Worm (Caenorhabditis elegans) whole organism, L3 larva: ENCODE measurements around the gene twnk-1.

Experiments
- R02D3.7 ChIP-seq: fragments of 150-350 bp; optimal IDR thresholded peaks from 2 replicates; lab custom pipeline; 2014; ENCODE audit warnings: missing biosample characterization, missing genetic modification characterization
- ZK546.5 ChIP-seq: sonication (generic microtip); optimal IDR thresholded peaks from 2 replicates; lab custom pipeline; 2017; ENCODE audit warnings: missing biosample characterization, missing genetic modification characterization
- aly-2 ChIP-seq: fragments of 150-350 bp; optimal IDR thresholded peaks from 2 replicates; lab custom pipeline; 2014; ENCODE audit warnings: missing biosample characterization, missing genetic modification characterization
- ama-1 ChIP-seq: fragments of 150-350 bp; optimal IDR thresholded peaks from 2 replicates; lab custom pipeline; 2018
- ceh-16 ChIP-seq: sonication (generic microtip); optimal IDR thresholded peaks from 2 replicates; lab custom pipeline; 2017; ENCODE audit warnings: missing biosample characterization, missing genetic modification characterization
- ceh-28 ChIP-seq: fragments of 150-350 bp; optimal IDR thresholded peaks from 2 replicates; lab custom pipeline; 2014; ENCODE audit warnings: missing biosample characterization, missing genetic modification reagents, missing genetic modification characterization
- ceh-82 ChIP-seq: fragments of 150-350 bp; optimal IDR thresholded peaks from 2 replicates; lab custom pipeline; 2014; ENCODE audit warnings: missing biosample characterization, missing genetic modification characterization
- ceh-9 ChIP-seq: sonication (generic microtip); optimal IDR thresholded peaks from 2 replicates; lab custom pipeline; 2018; ENCODE audit warnings: missing biosample characterization, missing genetic modification characterization
- daf-12 ChIP-seq: fragments of 150-350 bp; optimal IDR thresholded peaks from 2 replicates; lab custom pipeline; 2014; ENCODE audit warnings: missing biosample characterization, missing genetic modification reagents, missing genetic modification characterization
- egl-27 ChIP-seq: sonication (generic microtip); optimal IDR thresholded peaks from 4 replicates; lab custom pipeline; 2017; ENCODE audit warnings: missing biosample characterization, missing genetic modification reagents, missing genetic modification characterization
- egl-5 ChIP-seq: fragments of 150-350 bp; optimal IDR thresholded peaks from 2 replicates; lab custom pipeline; 2017; ENCODE audit warnings: missing biosample characterization, missing genetic modification reagents, missing genetic modification characterization, inconsistent platforms
- elt-1 ChIP-seq: fragments of 150-350 bp; optimal IDR thresholded peaks from 2 replicates; lab custom pipeline; 2014; ENCODE audit warnings: missing biosample characterization, missing genetic modification characterization
- elt-2 ChIP-seq: sonication (generic microtip); optimal IDR thresholded peaks from 2 replicates; lab custom pipeline; 2016; ENCODE audit warnings: missing genetic modification reagents, mild to moderate bottlenecking, missing genetic modification characterization, missing compliant biosample characterization
- elt-3 ChIP-seq, 3 experiments: fragments of 150-350 bp in 1 of 3; sonication (generic microtip) in 2 of 3; optimal IDR thresholded peaks; 2 replicates in 2 of 3; 4 replicates in 1 of 3; lab custom pipeline; 2014 to 2017; ENCODE audit warnings: missing biosample characterization in 3 of 3, missing genetic modification characterization in 3 of 3
- eor-1 ChIP-seq, 2 experiments: fragments of 150-350 bp; optimal IDR thresholded peaks; 2 replicates each; lab custom pipeline; 2014 to 2018; ENCODE audit warnings: missing biosample characterization in 2 of 2, missing genetic modification characterization in 2 of 2
- fkh-10 ChIP-seq: sonication (generic microtip); optimal IDR thresholded peaks from 2 replicates; lab custom pipeline; 2017; ENCODE audit warnings: missing biosample characterization, missing genetic modification reagents, missing genetic modification characterization
- fkh-2 ChIP-seq: fragments of 150-350 bp; optimal IDR thresholded peaks from 2 replicates; lab custom pipeline; 2014; ENCODE audit warnings: missing biosample characterization, missing genetic modification reagents, missing genetic modification characterization
- hmg-11 ChIP-seq: sonication (generic microtip); optimal IDR thresholded peaks from 2 replicates; lab custom pipeline; 2016; ENCODE audit warnings: missing genetic modification characterization, missing compliant biosample characterization
- jun-1 ChIP-seq: fragments of 150-350 bp; optimal IDR thresholded peaks from 2 replicates; lab custom pipeline; 2014; ENCODE audit warnings: missing biosample characterization, missing genetic modification reagents, missing genetic modification characterization
- lin-15B ChIP-seq: fragments of 150-350 bp; optimal IDR thresholded peaks from 2 replicates; lab custom pipeline; 2014; ENCODE audit warnings: missing biosample characterization, missing genetic modification characterization
- lin-39 ChIP-seq: fragments of 150-350 bp; optimal IDR thresholded peaks from 2 replicates; lab custom pipeline; 2018; ENCODE audit warnings: missing biosample characterization, missing genetic modification reagents, missing genetic modification characterization
- lsy-12 ChIP-seq: sonication (generic microtip); optimal IDR thresholded peaks from 2 replicates; lab custom pipeline; 2016; ENCODE audit warnings: mild to moderate bottlenecking, missing genetic modification characterization, missing compliant biosample characterization
- mdl-1 ChIP-seq: fragments of 150-350 bp; optimal IDR thresholded peaks from 2 replicates; lab custom pipeline; 2014; ENCODE audit warnings: missing biosample characterization, missing genetic modification characterization
- mml-1 ChIP-seq: fragments of 150-350 bp; sonication (generic microtip); optimal IDR thresholded peaks from 3 replicates; lab custom pipeline; 2014; ENCODE audit warnings: missing biosample characterization, missing genetic modification characterization
- nfya-1 ChIP-seq: sonication (generic microtip); optimal IDR thresholded peaks from 2 replicates; lab custom pipeline; 2017; ENCODE audit warnings: missing genetic modification characterization, mild to moderate bottlenecking, missing compliant biosample characterization, antibody characterized with exemption, moderate library complexity; ENCODE audit not compliant: insufficient read depth
- nhr-11 ChIP-seq: fragments of 150-350 bp; optimal IDR thresholded peaks from 2 replicates; lab custom pipeline; 2014; ENCODE audit warnings: missing biosample characterization, missing genetic modification characterization
- nhr-12 ChIP-seq: fragments of 150-350 bp; optimal IDR thresholded peaks from 2 replicates; lab custom pipeline; 2014; ENCODE audit warnings: missing biosample characterization, missing genetic modification characterization
- nhr-23 ChIP-seq: fragments of 150-350 bp; optimal IDR thresholded peaks from 2 replicates; lab custom pipeline; 2014; ENCODE audit warnings: missing biosample characterization, missing genetic modification reagents, missing genetic modification characterization
- nhr-237 ChIP-seq: fragments of 150-350 bp; optimal IDR thresholded peaks from 2 replicates; lab custom pipeline; 2014; ENCODE audit warnings: missing biosample characterization, missing genetic modification characterization
- nhr-25 ChIP-seq: sonication (generic microtip); optimal IDR thresholded peaks from 2 replicates; lab custom pipeline; 2017; ENCODE audit warnings: missing biosample characterization, missing genetic modification characterization
- nhr-28 ChIP-seq: fragments of 150-350 bp; optimal IDR thresholded peaks from 2 replicates; lab custom pipeline; 2014; ENCODE audit warnings: missing biosample characterization, missing genetic modification characterization
- nhr-43 ChIP-seq: sonication (generic microtip); optimal IDR thresholded peaks from 2 replicates; lab custom pipeline; 2016; ENCODE audit warnings: mild to moderate bottlenecking, missing genetic modification characterization, missing compliant biosample characterization; ENCODE audit not compliant: poor library complexity, severe bottlenecking
- nhr-67 ChIP-seq: fragments of 150-350 bp; optimal IDR thresholded peaks from 2 replicates; lab custom pipeline; 2014; ENCODE audit warnings: missing biosample characterization, missing genetic modification characterization
- nhr-76 ChIP-seq: fragments of 150-350 bp; sonication (generic microtip); optimal IDR thresholded peaks from 5 replicates; lab custom pipeline; 2014; ENCODE audit warnings: missing biosample characterization, missing genetic modification characterization
- nhr-77 ChIP-seq: fragments of 150-350 bp; optimal IDR thresholded peaks from 2 replicates; lab custom pipeline; 2014; ENCODE audit warnings: missing biosample characterization, missing genetic modification characterization
- pha-4 ChIP-seq: fragments of 150-350 bp; optimal IDR thresholded peaks from 2 replicates; lab custom pipeline; 2014; ENCODE audit warnings: missing biosample characterization, missing genetic modification reagents, missing genetic modification characterization
- sea-2 ChIP-seq: fragments of 150-350 bp; sonication (generic microtip); optimal IDR thresholded peaks from 4 replicates; lab custom pipeline; 2014; ENCODE audit warnings: missing biosample characterization, missing genetic modification reagents, missing genetic modification characterization
- skn-1 ChIP-seq: fragments of 150-350 bp; optimal IDR thresholded peaks from 2 replicates; lab custom pipeline; 2014; ENCODE audit warnings: missing biosample characterization, missing genetic modification characterization
- tbx-2 ChIP-seq: sonication (generic microtip); optimal IDR thresholded peaks from 2 replicates; lab custom pipeline; 2016; ENCODE audit warnings: mild to moderate bottlenecking, missing genetic modification characterization, missing compliant biosample characterization
- unc-39 ChIP-seq: sonication (generic microtip); optimal IDR thresholded peaks from 4 replicates; lab custom pipeline; 2017; ENCODE audit warnings: missing biosample characterization, missing genetic modification characterization
- unc-62 ChIP-seq: fragments of 150-350 bp; sonication (generic microtip); optimal IDR thresholded peaks from 4 replicates; lab custom pipeline; 2014; ENCODE audit warnings: missing biosample characterization, missing genetic modification reagents, missing genetic modification characterization
- zag-1 ChIP-seq: fragments of 150-350 bp; optimal IDR thresholded peaks from 2 replicates; lab custom pipeline; 2014; ENCODE audit warnings: missing biosample characterization, missing genetic modification characterization
- ztf-11 ChIP-seq: fragments of 150-350 bp; optimal IDR thresholded peaks from 2 replicates; lab custom pipeline; 2014; ENCODE audit warnings: missing biosample characterization, missing genetic modification characterization
- ztf-4 ChIP-seq: fragments of 150-350 bp; optimal IDR thresholded peaks from 2 replicates; lab custom pipeline; 2014; ENCODE audit warnings: missing biosample characterization, missing genetic modification characterization

The twnk-1 gene

ce11 chrX:5794432-5794831, 3.4 kb downstream of the twnk-1 start:
- TF ChIP-seq fkh-10 (GFP tag; lab: Kevin White, UChicago) (no peak), nhr-67 (tag; lab: Kevin White, UChicago) (no peak), unc-39 (tag; lab: Kevin White, UChicago) (no peak), daf-12 (no peak), tbx-2 (tag; lab: Kevin White, UChicago) (no peak), ama-1 (lab: Kevin White, UChicago) (no peak), elt-3 (tag; optimal IDR thresholded peaks at IDR 0.05; lab: Kevin White, UChicago) (no peak), pha-4 (tag; lab: Kevin White, UChicago) (no peak), nfya-1 (tag; lab: Kevin White, UChicago) (no peak), eor-1 (tag; optimal IDR thresholded peaks at IDR 0.05; lab: Kevin White, UChicago) (no peak)

ce11 chrX:5798690-5799089, 7.7 kb downstream of the twnk-1 start, which contains the start of gene F46G11.4:
Gene F46G11.4, minus strand, starts transcription at chrX:5798790.
- no peak for TF ChIP-seq jun-1 (tag; lab: Kevin White, UChicago)
- TF ChIP-seq ceh-9: no peak
- no peak for TF ChIP-seq elt-3 (tag; optimal IDR thresholded peaks at IDR 0.05; lab: Kevin White, UChicago)
- no peak for TF ChIP-seq ama-1 (lab: Kevin White, UChicago)
- no peak for TF ChIP-seq lin-15B
- TF ChIP-seq fkh-2 (tag; lab: Kevin White, UChicago): no peak
- no peak for TF ChIP-seq nhr-76
- no peak for TF ChIP-seq elt-1 (tag; lab: Kevin White, UChicago)
- no peak for TF ChIP-seq nhr-12
- no peak for TF ChIP-seq egl-27
- TF ChIP-seq aly-2: no peak
- TF ChIP-seq mml-1 (tag; lab: Kevin White, UChicago): no peak
- TF ChIP-seq lsy-12: no peak
- no peak for TF ChIP-seq zag-1 (tag; lab: Kevin White, UChicago)
- TF ChIP-seq R02D3.7 (tag; lab: Kevin White, UChicago): no peak
- no peak for TF ChIP-seq nhr-28 (tag; lab: Kevin White, UChicago)

- no peak for TF ChIP-seq ztf-4 (tag; lab: Kevin White, UChicago)
- TF ChIP-seq fkh-10 (GFP tag; lab: Kevin White, UChicago): peak; percentile 89
- TF ChIP-seq mdl-1 (tag; lab: Kevin White, UChicago): no peak
Observed at ce11 chrX:5799229-5799628, 8.2 kb downstream of the twnk-1 start.

ce11 chrX:5801156-5801592, 10.2 kb downstream of the twnk-1 start:
- TF ChIP-seq aly-2: peak; percentile 10
- TF ChIP-seq pha-4 (tag; lab: Kevin White, UChicago): peak; percentile 60
- no peak for TF ChIP-seq daf-12
- no peak for TF ChIP-seq nhr-67 (tag; lab: Kevin White, UChicago)
- TF ChIP-seq ceh-82 (tag; lab: Kevin White, UChicago): peak; percentile 70
- TF ChIP-seq nhr-77: peak; percentile 21
- peak; percentile 85 for TF ChIP-seq ztf-4 (tag; lab: Kevin White, UChicago)
- TF ChIP-seq skn-1 (tag; lab: Kevin White, UChicago): no peak
- TF ChIP-seq elt-3 (tag; optimal IDR thresholded peaks at IDR 0.05; lab: Kevin White, UChicago): peak in 1 of 3 experiments; percentile 76
- TF ChIP-seq elt-1 (tag; lab: Kevin White, UChicago): no peak
- peak; percentile 78 for TF ChIP-seq nhr-43 (tag; lab: Kevin White, UChicago)
- peak; percentile 82 for TF ChIP-seq lin-39 (tag; lab: Kevin White, UChicago)
- TF ChIP-seq eor-1 (tag; optimal IDR thresholded peaks at IDR 0.05; lab: Kevin White, UChicago): peak in 1 of 2 experiments; percentile 72
- peak; percentile 72 for TF ChIP-seq zag-1 (tag; lab: Kevin White, UChicago)
- TF ChIP-seq nhr-23: peak; percentile 59
- TF ChIP-seq nhr-76: no peak
- peak; percentile 88 for TF ChIP-seq lsy-12
- TF ChIP-seq R02D3.7 (tag; lab: Kevin White, UChicago): peak; percentile 14
- TF ChIP-seq jun-1 (tag; lab: Kevin White, UChicago): peak; percentile 77
- no peak for TF ChIP-seq mml-1 (tag; lab: Kevin White, UChicago)
- peak; percentile 85 for TF ChIP-seq nhr-25 (tag; lab: Kevin White, UChicago)
- peak; percentile 78 for TF ChIP-seq egl-5 (tag; lab: Kevin White, UChicago)
- TF ChIP-seq tbx-2 (tag; lab: Kevin White, UChicago): peak; percentile 87
- TF ChIP-seq lin-15B: peak; percentile 2
- peak; percentile 79 for TF ChIP-seq egl-27
- TF ChIP-seq nhr-237 (tag; lab: Kevin White, UChicago): no peak
- TF ChIP-seq nhr-28 (tag; lab: Kevin White, UChicago): no peak
- peak; percentile 93 for TF ChIP-seq sea-2 (GFP tag; lab: Kevin White, UChicago)
- TF ChIP-seq nhr-12: no peak
- peak; percentile 98 for TF ChIP-seq hmg-11 (tag; lab: Kevin White, UChicago)
- TF ChIP-seq unc-39 (tag; lab: Kevin White, UChicago): peak; percentile 37
- TF ChIP-seq mdl-1 (tag; lab: Kevin White, UChicago): no peak
- no peak for TF ChIP-seq ceh-16 (tag; lab: Kevin White, UChicago)
- TF ChIP-seq ama-1 (lab: Kevin White, UChicago): peak; percentile 22
- peak; percentile 26 for TF ChIP-seq ztf-11 (tag; lab: Kevin White, UChicago)
- peak; percentile 74 for TF ChIP-seq ceh-28 (tag; lab: Kevin White, UChicago)
- TF ChIP-seq unc-62: peak; percentile 57
- peak; percentile 55 for TF ChIP-seq fkh-10 (GFP tag; lab: Kevin White, UChicago)
- peak; percentile 57 for TF ChIP-seq elt-2
- no peak for TF ChIP-seq ZK546.5 (tag; lab: Kevin White, UChicago)
- TF ChIP-seq nhr-11 (tag; lab: Kevin White, UChicago): peak; percentile 66
